Worm (Caenorhabditis elegans): ENCODE measurements around the gene argk-1.

Gene argk-1

DNA sequence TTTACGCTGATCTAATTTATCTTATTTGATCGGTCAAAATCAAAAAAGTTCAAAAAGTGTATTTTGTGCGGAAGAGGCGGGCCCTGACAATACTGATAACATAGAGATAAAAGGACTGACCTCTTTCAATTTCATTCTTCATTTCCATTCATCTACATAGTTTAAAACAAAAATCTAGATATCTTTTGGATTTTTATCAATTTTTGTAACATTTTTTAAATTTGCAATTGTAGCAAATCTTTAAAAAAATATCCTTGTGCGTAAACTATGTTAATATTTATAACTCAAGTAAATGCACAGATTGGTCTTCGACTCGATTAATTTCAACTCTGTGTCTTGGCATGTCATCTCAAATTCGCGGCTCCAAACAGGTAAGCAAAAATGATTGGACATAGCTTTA lies at the start of gene argk-1:
argk-1 (plus strand) TSS at position 301 of the 400 bp plus-strand sequence.
- TF ChIP-seq nhr-232 (tag; optimal IDR thresholded peaks at IDR 0.05) (no peak), hlh-15 (tag; optimal IDR thresholded peaks at IDR 0.05) (no peak), unc-3 (GFP tag; conservative IDR thresholded peaks at IDR 0.05) (no peak), unc-3 (tag; optimal IDR thresholded peaks at IDR 0.05) (no peak), hlh-30 (tag; optimal IDR thresholded peaks at IDR 0.05; ENCODE audit: insufficient read depth) (no peak), zip-5 (tag; optimal IDR thresholded peaks at IDR 0.05) (no peak), ceh-34 (tag; optimal IDR thresholded peaks at IDR 0.05) (no peak), sdc-2 (tag; optimal IDR thresholded peaks at IDR 0.05) (no peak), pha-2 (tag; optimal IDR thresholded peaks at IDR 0.05) (no peak), hlh-13 (GFP tag; optimal IDR thresholded peaks at IDR 0.05) (no peak), gmeb-2 (tag; optimal IDR thresholded peaks at IDR 0.05) (no peak), ceh-18 (tag; optimal IDR thresholded peaks at IDR 0.05) (no peak), ceh-14 (tag; optimal IDR thresholded peaks at IDR 0.05) (no peak), dve-1 (tag; optimal IDR thresholded peaks at IDR 0.05) (no peak), ceh-19 (GFP tag; optimal IDR thresholded peaks at IDR 0.05) (no peak), T23F11.4 (GFP tag; optimal IDR thresholded peaks at IDR 0.05) (no peak), ttx-3 (tag; optimal IDR thresholded peaks at IDR 0.05) (no peak), hlh-6 (tag; optimal IDR thresholded peaks at IDR 0.05) (no peak), pqm-1 (tag; optimal IDR thresholded peaks at IDR 0.05) (no peak)

DNA sequence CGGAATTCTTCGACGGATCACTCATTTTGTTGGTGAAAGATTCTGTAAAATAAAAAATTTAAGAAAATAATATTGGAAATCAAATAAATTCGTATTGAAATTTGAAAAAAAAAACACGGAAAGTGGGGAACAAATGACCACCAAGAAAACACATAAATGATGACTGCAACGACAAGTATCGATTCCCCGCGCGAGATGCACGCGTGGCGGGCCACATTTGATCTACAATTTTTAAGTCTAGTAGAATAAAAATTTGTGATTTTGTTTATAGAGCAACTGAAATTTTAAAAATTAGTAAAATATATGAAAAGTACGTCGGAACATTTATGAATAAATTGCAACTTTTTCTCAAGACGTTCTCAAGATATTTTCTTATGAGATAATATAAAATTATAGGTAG lies 48.7 kb upstream of the argk-1 start, which contains the start of gene F14H3.4:
F14H3.4 (minus strand) TSS at position 42 of the 400 bp plus-strand sequence.
- TF ChIP-seq pha-4 (tag; optimal IDR thresholded peaks at IDR 0.05) (no peak), F13H6.1 (tag; optimal IDR thresholded peaks at IDR 0.05) (no peak), nhr-11 (tag; optimal IDR thresholded peaks at IDR 0.05) (no peak), nfya-1 (tag; optimal IDR thresholded peaks at IDR 0.05) (no peak), pax-1 (tag; optimal IDR thresholded peaks at IDR 0.05) (no peak), odd-2 (tag; optimal IDR thresholded peaks at IDR 0.05) (no peak)

DNA sequence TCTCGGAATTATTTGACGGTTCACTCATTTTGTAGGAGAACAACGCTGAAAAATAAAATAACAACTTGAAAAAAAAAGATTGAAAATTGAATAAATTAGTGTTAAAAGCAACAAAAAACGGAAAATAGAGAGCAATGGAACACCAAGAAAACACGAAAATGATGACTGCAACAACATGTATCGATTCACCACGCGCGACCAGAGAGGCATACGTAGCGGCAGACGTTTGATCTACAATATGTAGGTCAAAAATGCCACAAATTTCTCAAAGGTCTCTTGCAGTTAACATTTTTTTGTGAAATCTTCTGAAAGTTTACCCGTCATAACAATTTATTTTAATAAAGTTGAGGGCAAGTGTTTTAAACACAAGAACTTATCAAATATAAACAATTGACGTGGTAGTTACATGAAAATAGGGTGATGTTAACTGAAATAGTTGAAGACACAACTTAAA lies 46.7 kb upstream of the argk-1 start, which contains the start of gene F14H3.5:
F14H3.5 (minus strand) TSS at position 51 of the 454 bp plus-strand sequence.
- no peak for TF ChIP-seq ceh-24 (tag; optimal IDR thresholded peaks at IDR 0.05)
- TF ChIP-seq zip-5 (tag; optimal IDR thresholded peaks at IDR 0.05) = no peak
- TF ChIP-seq tbx-7 (tag; optimal IDR thresholded peaks at IDR 0.05) = no peak
- no peak for TF ChIP-seq pha-2 (tag; optimal IDR thresholded peaks at IDR 0.05)
- no peak for TF ChIP-seq pros-1 (tag; optimal IDR thresholded peaks at IDR 0.05)
- no peak for TF ChIP-seq K09A11.1 (tag; optimal IDR thresholded peaks at IDR 0.05; ENCODE audit: insufficient read depth)
- no peak for TF ChIP-seq ceh-22 (tag; optimal IDR thresholded peaks at IDR 0.05)
- TF ChIP-seq eyg-1 (tag; optimal IDR thresholded peaks at IDR 0.05) = no peak
- no peak for TF ChIP-seq elt-4 (tag; optimal IDR thresholded peaks at IDR 0.05)
- no peak for TF ChIP-seq unc-42 (tag; optimal IDR thresholded peaks at IDR 0.05)
- TF ChIP-seq nhr-11 (tag; optimal IDR thresholded peaks at IDR 0.05) = no peak
- TF ChIP-seq hlh-30 (tag; optimal IDR thresholded peaks at IDR 0.05; ENCODE audit: insufficient read depth) = no peak
- no peak for TF ChIP-seq dve-1 (tag; optimal IDR thresholded peaks at IDR 0.05)
- TF ChIP-seq ceh-18 (tag; optimal IDR thresholded peaks at IDR 0.05) = no peak
- no peak for TF ChIP-seq hlh-6 (tag; optimal IDR thresholded peaks at IDR 0.05)

DNA sequence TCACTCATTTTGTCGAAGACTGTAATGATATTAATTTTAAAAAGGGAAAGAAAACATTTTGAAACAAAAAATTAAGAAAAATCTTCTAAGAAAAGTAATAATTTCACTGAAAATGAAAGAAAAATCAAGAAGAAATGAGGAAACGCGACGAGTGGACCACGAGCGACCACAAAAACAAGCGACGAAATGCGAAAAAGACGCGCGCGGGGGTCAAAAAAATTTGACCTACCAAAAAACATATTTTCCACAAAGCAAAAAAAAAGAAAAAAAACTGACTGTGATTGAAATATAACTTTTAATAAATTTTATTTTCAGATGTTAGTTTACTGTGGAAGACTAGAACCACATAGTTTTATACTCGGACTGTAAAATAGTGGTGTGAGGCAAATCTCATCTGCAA lies 44.8 kb upstream of the argk-1 start, which contains the start of gene F14H3.6:
F14H3.6 (minus strand) TSS at position 22 of the 400 bp plus-strand sequence.
- TF ChIP-seq ttx-3 (tag; optimal IDR thresholded peaks at IDR 0.05) (no peak), nhr-232 (tag; optimal IDR thresholded peaks at IDR 0.05) (no peak), pag-3 (tag; optimal IDR thresholded peaks at IDR 0.05; ENCODE audit: borderline replicate concordance) (no peak), dve-1 (tag; optimal IDR thresholded peaks at IDR 0.05) (no peak)

DNA sequence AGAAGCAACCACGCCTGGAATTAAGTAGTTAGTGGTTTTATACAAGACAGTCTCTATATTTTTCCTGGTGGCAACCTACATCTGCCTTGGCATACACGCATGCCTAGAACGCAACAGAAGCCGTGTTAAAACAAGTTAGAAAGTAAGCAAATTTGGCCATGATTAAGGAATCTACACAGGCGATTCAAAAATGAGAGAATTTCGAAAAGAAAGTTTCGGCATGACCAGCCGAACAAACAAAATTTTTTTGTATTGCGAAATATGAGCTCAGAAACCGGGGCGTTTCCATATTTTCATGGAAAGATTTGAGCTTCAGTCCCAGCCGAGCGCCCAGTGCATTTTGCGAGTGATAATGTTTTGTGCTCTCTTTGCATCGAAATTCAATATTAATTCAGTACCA lies 43.6 kb upstream of the argk-1 start, which contains the start of gene F14H3.15:
F14H3.15 (minus strand) TSS at position 101 of the 400 bp plus-strand sequence.
- TF ChIP-seq unc-3 (GFP tag; conservative IDR thresholded peaks at IDR 0.05) (no peak), unc-3 (tag; optimal IDR thresholded peaks at IDR 0.05) (no peak), elt-2 (tag; optimal IDR thresholded peaks at IDR 0.05) (no peak), ceh-9 (tag; optimal IDR thresholded peaks at IDR 0.05) (no peak), ceh-30 (tag; optimal IDR thresholded peaks at IDR 0.05) (no peak)
